Fruit fly (Drosophila melanogaster): ENCODE data around the gene SmydA-8.
A peak's percentile ranks its signal among the peaks of the same experiment; 100 is the strongest.

Gene SmydA-8

dm6 chrX:2194208-2195094, 19.2 kb downstream of the SmydA-8 start (continued):
- no peak for TF ChIP-seq BEAF-32 (GFP tag; optimal IDR thresholded peaks at IDR 0.05)
- no peak for TF ChIP-seq CG3995 (GFP tag; optimal IDR thresholded peaks at IDR 0.05)
- no peak for TF ChIP-seq tna (GFP tag; IDR thresholded peaks at IDR 0.05; ENCODE audit: partially characterized antibody)
- TF ChIP-seq CG10543 (GFP tag; optimal IDR thresholded peaks at IDR 0.05): peak; percentile 58
- TF ChIP-seq mirr (GFP tag; optimal IDR thresholded peaks at IDR 0.05): peak; percentile 80
- TF ChIP-seq sug (tag; optimal IDR thresholded peaks at IDR 0.05): peak; percentile 94
- TF ChIP-seq CG14441 (GFP tag; IDR thresholded peaks at IDR 0.05): 0 out of 2 replicates have a peak, but pooled peaks have one; percentile 5
- TF ChIP-seq CG32532 (GFP tag; IDR thresholded peaks at IDR 0.05): peak; percentile 48; the same call in 1 of the 2 replicates
- peak; percentile 2 for TF ChIP-seq CG17385 (GFP tag; optimal IDR thresholded peaks at IDR 0.05)
- TF ChIP-seq lab (GFP tag; optimal IDR thresholded peaks at IDR 0.05): peak; percentile 36
- TF ChIP-seq CG12769 (tag; optimal IDR thresholded peaks at IDR 0.05): peak; percentile 57
- TF ChIP-seq CG3163 (GFP tag; optimal IDR thresholded peaks at IDR 0.05): peak; percentile 3
- TF ChIP-seq Dll (GFP tag; IDR thresholded peaks at IDR 0.05; ENCODE audit: partially characterized antibody): 0 out of 4 replicates have a peak, but pooled peaks have one; percentile 35
- no peak for TF ChIP-seq ap (GFP tag; IDR thresholded peaks at IDR 0.05)
- TF ChIP-seq yki (optimal IDR thresholded peaks at IDR 0.05): no peak
- peak; percentile 11 for TF ChIP-seq HmgZ (tag; optimal IDR thresholded peaks at IDR 0.05)
- TF ChIP-seq cad (GFP tag; optimal IDR thresholded peaks at IDR 0.05): no peak
- no peak for TF ChIP-seq CG16813 (GFP tag; IDR thresholded peaks at IDR 0.05; ENCODE audit: partially characterized antibody)
- no peak for TF ChIP-seq ato (GFP tag; IDR thresholded peaks at IDR 0.05; ENCODE audit: partially characterized antibody)
- TF ChIP-seq Med (GFP tag): peak; percentile 54
- TF ChIP-seq crol (GFP tag; IDR thresholded peaks at IDR 0.05): peak; percentile 75
- no peak for TF ChIP-seq CG16863 (GFP tag; optimal IDR thresholded peaks at IDR 0.05)
- TF ChIP-seq Doc3 (GFP tag; IDR thresholded peaks at IDR 0.05; ENCODE audit: partially characterized antibody): 0 out of 3 replicates have a peak, but pooled peaks have one; percentile 33
- no peak for TF ChIP-seq CG9817 (tag; optimal IDR thresholded peaks at IDR 0.05)
- peak; percentile 28; the same call in 1 of the 2 replicates for TF ChIP-seq Adf1 (GFP tag; IDR thresholded peaks at IDR 0.05)
- no peak for TF ChIP-seq pnt (GFP tag; optimal IDR thresholded peaks at IDR 0.05)
- no peak for TF ChIP-seq scrt (GFP tag; optimal IDR thresholded peaks at IDR 0.05)
- TF ChIP-seq Sox102F (GFP tag; optimal IDR thresholded peaks at IDR 0.05): no peak
- TF ChIP-seq hbn (GFP tag; IDR thresholded peaks at IDR 0.05; ENCODE audit: partially characterized antibody): 0 out of 2 replicates have a peak, but pooled peaks have one; percentile 17

dm6 chrX:2193809-2194207, 19.8 kb downstream of the SmydA-8 start, which contains the start of gene CG14053:
Gene CG14053, minus strand, starts transcription at chrX:2193909.
- TF ChIP-seq corto (GFP tag; optimal IDR thresholded peaks at IDR 0.05) (no peak), Ets65A (GFP tag) (peak; percentile 19), D19A (tag; optimal IDR thresholded peaks at IDR 0.05) (peak; percentile 23), Lhr (GFP tag; optimal IDR thresholded peaks at IDR 0.05) (no peak), pita (GFP tag; optimal IDR thresholded peaks at IDR 0.05) (no peak), Optix (GFP tag; IDR thresholded peaks at IDR 0.05) (no peak), CG12391 (tag; optimal IDR thresholded peaks at IDR 0.05) (no peak)

dm6 chrX:2193158-2193557, 20.5 kb downstream of the SmydA-8 start:
- TF ChIP-seq Ssrp (tag; optimal IDR thresholded peaks at IDR 0.05): no peak
- no peak for TF ChIP-seq fru (optimal IDR thresholded peaks at IDR 0.05)
- no peak for TF ChIP-seq CG8290 (GFP tag; optimal IDR thresholded peaks at IDR 0.05)
- peak in 1 of 2 experiments; percentile 8 for TF ChIP-seq CG8290 (tag; optimal IDR thresholded peaks at IDR 0.05)
- no peak for TF ChIP-seq peb (GFP tag; IDR thresholded peaks at IDR 0.05)
- no peak for TF ChIP-seq nerfin-1 (tag; optimal IDR thresholded peaks at IDR 0.05)
- TF ChIP-seq H2.0 (GFP tag; IDR thresholded peaks at IDR 0.05): no peak
- no peak for TF ChIP-seq Ets65A (GFP tag)
- TF ChIP-seq Bdp1 (GFP tag; optimal IDR thresholded peaks at IDR 0.05): no peak
- TF ChIP-seq YL-1 (GFP tag; optimal IDR thresholded peaks at IDR 0.05): no peak
- TF ChIP-seq Usf (GFP tag; optimal IDR thresholded peaks at IDR 0.05): no peak
- TF ChIP-seq jing (GFP tag; optimal IDR thresholded peaks at IDR 0.05): no peak
- TF ChIP-seq CG3065 (GFP tag; optimal IDR thresholded peaks at IDR 0.05): no peak
- no peak for TF ChIP-seq E2f1 (GFP tag; IDR thresholded peaks at IDR 0.05)
